Worm (Caenorhabditis elegans): ENCODE data around the gene thoc-7.
A peak's percentile ranks its signal among the peaks of the same experiment; 100 is the strongest.

Gene thoc-7

DNA sequence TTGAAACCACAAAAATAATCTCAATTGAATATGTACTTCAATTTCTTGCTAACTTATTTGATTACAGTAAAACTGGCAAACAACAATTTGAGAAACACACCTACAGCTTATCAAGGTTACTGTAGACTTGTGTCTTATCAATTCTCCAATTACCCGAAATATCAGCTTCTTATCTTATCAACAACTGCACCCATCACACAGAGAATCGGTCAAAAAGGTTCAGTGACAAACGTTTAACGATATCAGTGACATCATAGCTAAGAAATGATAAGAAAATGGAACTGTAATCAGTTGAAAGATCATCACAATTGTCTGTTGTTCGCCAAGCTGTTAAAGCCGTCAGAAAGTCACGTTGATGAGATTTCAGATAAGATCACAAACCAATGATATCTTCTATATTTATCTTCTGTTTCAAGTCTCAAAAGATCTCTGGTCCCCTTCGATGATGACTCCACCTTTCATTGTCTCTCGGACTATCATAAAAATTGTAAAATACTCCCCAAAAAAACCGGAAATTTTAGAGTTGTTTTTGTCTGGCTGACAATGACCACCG lies 36.7 kb downstream of the thoc-7 start:
- TF ChIP-seq unc-3 (GFP tag; conservative IDR thresholded peaks at IDR 0.05) = no peak
- no peak for TF ChIP-seq unc-3 (tag; optimal IDR thresholded peaks at IDR 0.05)
- peak; percentile 100 for TF ChIP-seq elt-2 (tag; optimal IDR thresholded peaks at IDR 0.05)
- no peak for TF ChIP-seq hlh-13 (GFP tag; optimal IDR thresholded peaks at IDR 0.05)
- TF ChIP-seq fax-1 (tag; optimal IDR thresholded peaks at IDR 0.05) = no peak
- TF ChIP-seq pqm-1 (tag; optimal IDR thresholded peaks at IDR 0.05) = peak; percentile 95
- no peak for TF ChIP-seq ceh-34 (tag; optimal IDR thresholded peaks at IDR 0.05)
- no peak for TF ChIP-seq ceh-9 (tag; optimal IDR thresholded peaks at IDR 0.05)
- no peak for TF ChIP-seq C38D4.7 (GFP tag; optimal IDR thresholded peaks at IDR 0.05)
- no peak for TF ChIP-seq syd-9 (tag; optimal IDR thresholded peaks at IDR 0.05)
- no peak for TF ChIP-seq unc-86 (tag; optimal IDR thresholded peaks at IDR 0.05)

DNA sequence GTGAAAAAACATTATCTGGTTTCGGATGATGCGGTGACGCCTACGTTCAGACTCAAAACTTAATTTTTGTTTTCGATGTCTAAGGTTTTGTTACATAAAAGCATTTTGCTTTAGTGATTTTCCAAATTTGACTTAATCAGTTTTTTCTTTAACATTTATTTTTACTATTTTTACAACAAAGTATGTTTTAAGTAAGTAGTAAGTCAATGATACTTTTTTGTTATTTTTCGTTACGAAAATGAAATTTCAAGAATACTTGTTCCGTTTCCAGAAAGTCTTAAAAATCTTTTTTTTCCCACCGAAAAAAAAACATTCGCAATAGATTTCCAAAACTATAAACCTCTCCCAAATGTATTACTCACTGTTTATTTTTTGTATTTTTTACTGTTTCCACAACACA lies 45.1 kb downstream of the thoc-7 start:
- TF ChIP-seq tbx-2 (tag; optimal IDR thresholded peaks at IDR 0.05) (no peak), ahr-1 (tag; optimal IDR thresholded peaks at IDR 0.05) (no peak), eyg-1 (tag; optimal IDR thresholded peaks at IDR 0.05) (no peak), fkh-6 (tag; optimal IDR thresholded peaks at IDR 0.05) (no peak), pax-1 (tag; optimal IDR thresholded peaks at IDR 0.05) (no peak), C38D4.7 (GFP tag; optimal IDR thresholded peaks at IDR 0.05) (no peak), tbx-7 (tag; optimal IDR thresholded peaks at IDR 0.05) (no peak), ceh-34 (tag; optimal IDR thresholded peaks at IDR 0.05) (no peak), ets-4 (tag; optimal IDR thresholded peaks at IDR 0.05) (no peak), ceh-2 (tag; optimal IDR thresholded peaks at IDR 0.05) (no peak)

Data from whole organism, late embryonic.